Fruit fly (Drosophila melanogaster): ENCODE measurements around the gene SCCRO4.

Gene SCCRO4

DNA sequence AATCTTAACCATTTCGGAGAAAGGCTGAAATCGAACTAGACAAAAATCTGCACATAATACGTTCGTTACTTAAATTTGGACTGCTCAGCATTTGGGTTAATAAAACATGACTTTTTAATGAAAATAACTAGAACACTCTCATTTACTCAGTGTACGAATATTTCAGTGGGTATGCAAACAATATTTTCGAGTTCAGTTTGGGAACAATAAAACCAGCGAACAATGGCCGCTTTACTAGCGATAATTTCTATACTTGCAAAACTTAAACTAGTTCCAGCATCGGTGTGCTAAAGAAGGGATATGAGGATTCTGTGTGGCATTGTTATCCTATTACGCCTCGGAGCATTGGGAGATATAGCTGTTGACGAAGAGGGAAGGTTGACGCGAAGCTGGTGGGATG lies 59.0 kb downstream of the SCCRO4 start, which contains the start of gene CG5665:
CG5665 (plus strand) TSS at position 301 of the 400 bp plus-strand sequence.
- TF ChIP-seq pdm3 (GFP tag; optimal IDR thresholded peaks at IDR 0.05) (no peak), CG6276 (GFP tag; optimal IDR thresholded peaks at IDR 0.05) (no peak), CG3919 (GFP tag; optimal IDR thresholded peaks at IDR 0.05) (no peak), CG16779 (tag; optimal IDR thresholded peaks at IDR 0.05) (no peak), svp (GFP tag) (no peak), Sox102F (GFP tag; optimal IDR thresholded peaks at IDR 0.05) (no peak), Eip75B (GFP tag; optimal IDR thresholded peaks at IDR 0.05) (no peak), CG31627 (GFP tag; optimal IDR thresholded peaks at IDR 0.05) (no peak), CG4318 (GFP tag; optimal IDR thresholded peaks at IDR 0.05) (no peak)
